Worm (Caenorhabditis elegans): ENCODE data around the gene srw-9.

srw-9 gene

DNA sequence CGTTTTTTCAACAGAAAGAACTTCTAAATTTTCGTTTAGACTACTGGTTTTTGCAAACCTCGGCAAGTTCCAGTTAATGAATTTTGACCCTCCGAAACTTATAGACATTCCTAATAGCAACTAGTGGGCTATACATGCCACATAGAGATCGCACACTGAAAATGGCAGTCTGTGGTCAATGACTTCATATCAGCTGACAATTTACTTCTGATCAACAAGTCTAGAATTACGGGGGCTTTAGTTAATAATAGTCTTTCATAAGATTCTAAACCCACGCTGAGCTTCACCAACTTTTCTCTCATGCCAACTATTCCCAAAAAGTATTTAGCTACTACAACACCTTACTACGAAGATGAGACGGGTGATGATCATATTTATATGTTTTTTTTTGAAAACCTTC, at the start of gene srw-9:
TSS of gene srw-9 (plus strand) at position 301 of the 400 bp plus-strand sequence.
- TF ChIP-seq ztf-29 (GFP tag; IDR thresholded peaks at IDR 0.05) (no peak), med-1 (GFP tag; optimal IDR thresholded peaks at IDR 0.05; ENCODE audit: insufficient read depth) (no peak)

- TF ChIP-seq ztf-29 (GFP tag; IDR thresholded peaks at IDR 0.05) (no peak), ref-1 (GFP tag; conservative IDR thresholded peaks at IDR 0.05) (no peak), med-1 (GFP tag; optimal IDR thresholded peaks at IDR 0.05; ENCODE audit: insufficient read depth) (no peak), flt-1 (GFP tag; IDR thresholded peaks at IDR 0.05) (no peak), tab-1 (GFP tag; IDR thresholded peaks at IDR 0.05) (no peak), T22C8.4 (GFP tag; IDR thresholded peaks at IDR 0.05) (no peak), cog-1 (tag; optimal IDR thresholded peaks at IDR 0.05) (no peak), klf-2 (GFP tag; conservative IDR thresholded peaks at IDR 0.05) (no peak), ztf-23 (GFP tag; IDR thresholded peaks at IDR 0.05) (no peak)
These were observed 46.2 kb upstream of the srw-9 start, which contains the start of gene hut-1 for ce11 chrIII:12711217-12711616. Gene hut-1 (plus strand): TSS chrIII:12711560.

- TF ChIP-seq ztf-23 (GFP tag; IDR thresholded peaks at IDR 0.05): no peak
- no peak for TF ChIP-seq tab-1 (GFP tag; IDR thresholded peaks at IDR 0.05)
- TF ChIP-seq cog-1 (tag; optimal IDR thresholded peaks at IDR 0.05): no peak
- no peak for TF ChIP-seq flt-1 (GFP tag; IDR thresholded peaks at IDR 0.05)
- TF ChIP-seq ztf-29 (GFP tag; IDR thresholded peaks at IDR 0.05): no peak
- no peak for TF ChIP-seq T22C8.4 (GFP tag; IDR thresholded peaks at IDR 0.05)
- no peak for TF ChIP-seq med-1 (GFP tag; optimal IDR thresholded peaks at IDR 0.05; ENCODE audit: insufficient read depth)
- no peak for TF ChIP-seq ref-1 (GFP tag; conservative IDR thresholded peaks at IDR 0.05)
- no peak for TF ChIP-seq klf-2 (GFP tag; conservative IDR thresholded peaks at IDR 0.05)
These were observed 45.8 kb upstream of the srw-9 start for ce11 chrIII:12711682-12712081.

DNA sequence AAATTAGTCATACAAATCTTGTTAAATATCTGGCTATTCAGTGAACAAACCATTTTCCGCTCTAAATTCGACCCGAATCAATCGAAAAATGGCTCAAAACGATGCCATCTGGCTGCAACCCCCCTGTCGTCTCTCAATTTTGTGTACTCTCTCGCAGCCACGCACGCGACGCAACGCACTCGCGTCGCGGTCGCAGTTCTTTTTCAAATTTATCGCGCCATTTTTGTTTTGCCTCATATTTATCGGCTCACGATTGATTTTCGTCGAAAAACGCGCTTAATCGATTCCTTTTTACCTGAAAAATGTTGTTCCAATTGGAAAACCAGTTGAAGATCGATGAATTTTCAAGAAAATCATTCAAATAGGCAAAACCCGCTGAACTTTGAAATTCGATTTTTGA, 43.6 kb upstream of the srw-9 start:
- TF ChIP-seq T22C8.4 (GFP tag; IDR thresholded peaks at IDR 0.05): no peak
- TF ChIP-seq ref-1 (GFP tag; conservative IDR thresholded peaks at IDR 0.05): no peak
- TF ChIP-seq ztf-23 (GFP tag; IDR thresholded peaks at IDR 0.05): no peak
- TF ChIP-seq med-1 (GFP tag; optimal IDR thresholded peaks at IDR 0.05; ENCODE audit: insufficient read depth): no peak
- TF ChIP-seq klf-2 (GFP tag; conservative IDR thresholded peaks at IDR 0.05): no peak
- TF ChIP-seq tab-1 (GFP tag; IDR thresholded peaks at IDR 0.05): no peak

DNA sequence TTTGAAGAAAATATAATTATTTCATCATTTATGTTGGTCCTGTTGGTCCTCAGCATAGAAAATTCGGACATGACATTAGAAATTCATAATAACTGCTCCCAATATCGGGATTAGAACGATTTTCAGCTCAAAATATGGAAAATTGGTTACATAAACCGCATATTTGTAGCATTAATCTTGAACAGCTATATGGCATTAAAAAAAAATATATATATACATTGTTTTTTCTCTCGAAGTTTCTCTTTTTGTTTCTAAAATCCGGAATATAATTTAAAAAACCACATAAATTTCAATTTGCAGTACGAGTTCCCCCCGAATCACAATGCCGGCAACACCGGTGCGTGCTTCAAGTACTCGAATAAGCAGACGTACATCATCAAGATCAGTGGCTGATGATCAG, 43.2 kb upstream of the srw-9 start, which contains the start of gene ssl-1:
TSS of gene ssl-1 (plus strand) at position 301 of the 400 bp plus-strand sequence.
- TF ChIP-seq med-1 (GFP tag; optimal IDR thresholded peaks at IDR 0.05; ENCODE audit: insufficient read depth) (no peak), cog-1 (tag; optimal IDR thresholded peaks at IDR 0.05) (no peak), flt-1 (GFP tag; IDR thresholded peaks at IDR 0.05) (no peak), klf-2 (GFP tag; conservative IDR thresholded peaks at IDR 0.05) (no peak), ztf-23 (GFP tag; IDR thresholded peaks at IDR 0.05) (no peak), T22C8.4 (GFP tag; IDR thresholded peaks at IDR 0.05) (no peak), ref-1 (GFP tag; conservative IDR thresholded peaks at IDR 0.05) (no peak)

DNA sequence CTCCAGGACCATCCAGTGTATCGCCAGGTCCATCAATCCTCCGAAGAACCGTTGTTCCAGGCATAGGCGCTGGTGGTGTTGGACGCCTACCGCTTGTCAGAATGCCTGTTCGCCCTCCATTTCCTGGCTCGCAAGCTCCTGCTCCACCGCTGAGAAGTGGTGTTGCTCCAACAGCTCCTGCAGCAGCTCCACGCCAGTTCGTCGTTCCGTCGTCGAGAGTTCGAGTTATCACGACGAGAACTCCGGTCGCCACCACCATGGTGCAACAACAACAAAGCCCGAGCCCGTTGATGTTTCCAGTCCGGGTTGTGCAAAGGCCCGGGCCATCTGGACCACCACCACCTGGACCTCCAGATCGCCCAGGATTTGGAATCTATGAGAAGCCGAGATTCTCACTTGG, 29.3 kb upstream of the srw-9 start:
- TF ChIP-seq med-1 (GFP tag; optimal IDR thresholded peaks at IDR 0.05; ENCODE audit: insufficient read depth): no peak

DNA sequence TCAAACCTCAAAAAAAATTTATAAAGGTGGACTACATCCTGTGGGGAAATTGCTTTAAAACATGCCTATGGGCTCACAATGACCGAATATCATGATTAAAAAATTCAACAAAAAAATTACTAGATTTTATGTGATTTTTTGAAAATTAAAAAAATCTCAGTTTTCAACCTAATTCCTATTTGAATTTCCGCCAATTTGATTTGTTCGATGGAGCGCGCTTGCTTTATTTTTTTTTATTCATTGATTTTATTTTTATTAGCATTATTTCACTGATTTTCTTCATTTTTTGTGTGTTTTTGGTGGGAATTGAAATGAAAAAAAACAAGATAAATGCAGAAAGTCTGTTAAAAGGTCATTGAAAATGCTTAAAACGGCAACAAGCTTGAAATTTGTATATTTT, 18.5 kb upstream of the srw-9 start:
- TF ChIP-seq ztf-29 (GFP tag; IDR thresholded peaks at IDR 0.05) (no peak), T22C8.4 (GFP tag; IDR thresholded peaks at IDR 0.05) (no peak), cog-1 (tag; optimal IDR thresholded peaks at IDR 0.05) (no peak), ztf-23 (GFP tag; IDR thresholded peaks at IDR 0.05) (no peak), med-1 (GFP tag; optimal IDR thresholded peaks at IDR 0.05; ENCODE audit: insufficient read depth) (no peak), klf-2 (GFP tag; conservative IDR thresholded peaks at IDR 0.05) (no peak), ref-1 (GFP tag; conservative IDR thresholded peaks at IDR 0.05) (no peak), flt-1 (GFP tag; IDR thresholded peaks at IDR 0.05) (no peak), tab-1 (GFP tag; IDR thresholded peaks at IDR 0.05) (no peak)

DNA sequence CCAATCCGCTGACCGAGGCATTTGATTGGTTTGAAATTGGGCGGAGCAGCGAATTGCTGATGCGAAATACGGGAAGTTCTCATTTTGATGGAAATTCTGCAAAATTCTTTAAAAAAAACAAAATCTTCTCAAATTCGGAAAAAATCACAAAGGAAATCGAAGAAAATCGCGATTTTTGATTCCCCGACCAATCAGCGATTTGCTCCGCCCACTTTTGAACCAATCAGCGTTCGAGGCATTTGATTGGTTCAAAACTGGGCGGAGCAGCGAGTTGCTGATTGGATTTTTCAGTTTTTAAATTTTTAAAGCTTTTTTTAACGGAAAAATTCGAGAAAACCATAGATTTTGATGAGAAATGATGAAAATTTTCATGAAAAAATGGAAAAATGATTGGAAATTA, 17.2 kb upstream of the srw-9 start:
- TF ChIP-seq ztf-23 (GFP tag; IDR thresholded peaks at IDR 0.05): no peak
- TF ChIP-seq ref-1 (GFP tag; conservative IDR thresholded peaks at IDR 0.05): no peak
- TF ChIP-seq med-1 (GFP tag; optimal IDR thresholded peaks at IDR 0.05; ENCODE audit: insufficient read depth): no peak
- no peak for TF ChIP-seq cog-1 (tag; optimal IDR thresholded peaks at IDR 0.05)
- no peak for TF ChIP-seq tab-1 (GFP tag; IDR thresholded peaks at IDR 0.05)
- no peak for TF ChIP-seq ztf-29 (GFP tag; IDR thresholded peaks at IDR 0.05)
- TF ChIP-seq klf-2 (GFP tag; conservative IDR thresholded peaks at IDR 0.05): no peak
- no peak for TF ChIP-seq T22C8.4 (GFP tag; IDR thresholded peaks at IDR 0.05)

DNA sequence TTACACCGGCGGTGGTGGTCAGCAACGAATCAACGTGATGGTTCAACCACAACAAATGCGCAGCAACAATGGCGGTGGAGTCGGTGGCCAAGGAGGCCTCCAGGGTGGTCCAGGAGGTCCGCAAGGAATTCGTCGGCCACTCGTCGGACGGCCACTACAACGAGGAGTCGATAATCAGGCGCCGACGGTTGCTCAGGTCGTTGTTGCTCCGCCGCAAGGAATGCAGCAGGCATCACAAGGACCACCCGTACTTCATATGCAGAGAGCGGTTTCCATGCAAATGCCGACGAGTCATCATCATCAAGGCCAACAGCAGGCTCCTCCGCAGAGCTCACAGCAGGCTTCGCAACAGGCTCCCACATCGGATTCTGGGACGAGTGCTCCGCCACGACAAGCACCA, 14.0 kb upstream of the srw-9 start:
- no peak for TF ChIP-seq tab-1 (GFP tag; IDR thresholded peaks at IDR 0.05)
- no peak for TF ChIP-seq T22C8.4 (GFP tag; IDR thresholded peaks at IDR 0.05)
- no peak for TF ChIP-seq cog-1 (tag; optimal IDR thresholded peaks at IDR 0.05)
- no peak for TF ChIP-seq ztf-23 (GFP tag; IDR thresholded peaks at IDR 0.05)
- TF ChIP-seq ztf-29 (GFP tag; IDR thresholded peaks at IDR 0.05): no peak
- TF ChIP-seq med-1 (GFP tag; optimal IDR thresholded peaks at IDR 0.05; ENCODE audit: insufficient read depth): no peak
- no peak for TF ChIP-seq flt-1 (GFP tag; IDR thresholded peaks at IDR 0.05)

DNA sequence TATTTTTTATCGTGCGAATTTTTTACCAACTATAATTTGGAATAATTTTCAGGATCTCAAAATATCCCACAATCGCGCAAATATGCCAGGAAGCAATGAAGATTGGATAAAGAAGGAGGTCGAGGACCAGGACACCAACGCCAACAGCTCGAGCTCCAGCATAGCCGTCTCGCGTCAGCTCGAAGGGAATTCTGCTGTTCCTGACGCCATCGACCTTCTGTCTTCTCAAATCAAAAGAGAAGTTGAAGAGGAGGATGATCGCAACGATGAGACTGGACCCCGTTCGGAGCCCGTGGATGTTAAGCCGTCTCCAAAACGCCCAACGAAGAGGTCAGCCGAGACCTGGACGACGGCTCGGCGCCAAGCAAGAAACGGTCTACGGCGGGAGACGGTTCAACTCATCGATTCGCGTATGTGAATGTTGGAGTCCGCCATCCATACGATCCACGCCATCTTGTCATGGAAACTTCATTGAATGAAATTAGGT, 11.1 kb upstream of the srw-9 start, which contains the start of gene Y111B2A.21:
TSS of gene Y111B2A.21 (plus strand) at position 51 of the 487 bp plus-strand sequence.
- TF ChIP-seq T22C8.4 (GFP tag; IDR thresholded peaks at IDR 0.05) (no peak), klf-2 (GFP tag; conservative IDR thresholded peaks at IDR 0.05) (no peak), ztf-29 (GFP tag; IDR thresholded peaks at IDR 0.05) (no peak), tab-1 (GFP tag; IDR thresholded peaks at IDR 0.05) (no peak), flt-1 (GFP tag; IDR thresholded peaks at IDR 0.05) (no peak), cog-1 (tag; optimal IDR thresholded peaks at IDR 0.05) (no peak), ref-1 (GFP tag; conservative IDR thresholded peaks at IDR 0.05) (no peak), med-1 (GFP tag; optimal IDR thresholded peaks at IDR 0.05; ENCODE audit: insufficient read depth) (no peak), ztf-23 (GFP tag; IDR thresholded peaks at IDR 0.05) (no peak)
